Fruit fly (Drosophila melanogaster) whole organism, embryonic: Measurements from ENCODE around the gene Cad89D.

ENCODE experiments used
- Atf-2 ChIP-seq: fragments of 200-800 bp; sonication (Bioruptor generic); optimal IDR thresholded peaks from 2 replicates; lab custom pipeline; 2016; ENCODE audit warnings: missing biosample characterization, missing genetic modification characterization
- BEAF-32 ChIP-seq: fragments of 200-800 bp; sonication (Bioruptor generic); optimal IDR thresholded peaks from 3 replicates; lab custom pipeline; 2017; ENCODE audit warnings: missing biosample characterization, missing genetic modification characterization, mild to moderate bottlenecking, moderate library complexity, missing genetic modification reagents
- Bgb ChIP-seq: fragments of 200-800 bp; sonication (Bioruptor generic); IDR thresholded peaks from 2 replicates; pipeline ENCODE4 v1.3.6; 2022; ENCODE audit warnings: missing biosample characterization, missing genetic modification characterization; ENCODE audit not compliant: partially characterized antibody
- CG12219 ChIP-seq: fragments of 200-800 bp; sonication (Bioruptor generic); optimal IDR thresholded peaks from 3 replicates; lab custom pipeline; 2018; ENCODE audit warnings: missing biosample characterization, mild to moderate bottlenecking, missing genetic modification characterization
- CG12769 ChIP-seq: fragments of 200-800 bp; sonication (Bioruptor generic); optimal IDR thresholded peaks from 2 replicates; lab custom pipeline; 2019; ENCODE audit warnings: missing biosample characterization, mild to moderate bottlenecking, missing genetic modification characterization, moderate library complexity
- CG17568 ChIP-seq: fragments of 200-800 bp; sonication (Bioruptor generic); optimal IDR thresholded peaks from 2 replicates; lab custom pipeline; 2018; ENCODE audit warnings: missing biosample characterization, mild to moderate bottlenecking, missing genetic modification characterization, moderate library complexity
- CG17912 ChIP-seq: fragments of 200-800 bp; sonication (Bioruptor generic); optimal IDR thresholded peaks from 2 replicates; lab custom pipeline; 2018; ENCODE audit warnings: missing biosample characterization, mild to moderate bottlenecking, missing genetic modification characterization
- CG2116 ChIP-seq: fragments of 200-800 bp; sonication (Bioruptor generic); optimal IDR thresholded peaks from 3 replicates; lab custom pipeline; 2018; ENCODE audit warnings: missing biosample characterization, mild to moderate bottlenecking, missing genetic modification characterization
- CG3281 ChIP-seq: fragments of 200-800 bp; sonication (Bioruptor generic); optimal IDR thresholded peaks from 3 replicates; lab custom pipeline; 2017; ENCODE audit warnings: missing biosample characterization, mild to moderate bottlenecking, missing genetic modification characterization
- CG34224 ChIP-seq: fragments of 200-800 bp; sonication (Bioruptor generic); IDR thresholded peaks from 3 replicates; pipeline ENCODE4 v1.3.6; 2022; ENCODE audit warnings: missing biosample characterization, missing genetic modification characterization; ENCODE audit not compliant: partially characterized antibody
- CG4617 ChIP-seq: fragments of 200-800 bp; sonication (Bioruptor generic); optimal IDR thresholded peaks from 3 replicates; lab custom pipeline; 2016; ENCODE audit warnings: missing biosample characterization, missing genetic modification characterization, borderline replicate concordance
- CG6175 ChIP-seq: fragments of 200-800 bp; sonication (Bioruptor generic); IDR thresholded peaks from 3 replicates; pipeline ENCODE4 v1.3.6; 2022; ENCODE audit warnings: missing biosample characterization, missing genetic modification characterization
- CG6654 ChIP-seq: fragments of 200-800 bp; sonication (Bioruptor generic); optimal IDR thresholded peaks from 2 replicates; lab custom pipeline; 2017; ENCODE audit warnings: missing biosample characterization, mild to moderate bottlenecking, missing genetic modification characterization
- CG6791 ChIP-seq: fragments of 200-800 bp; sonication (Bioruptor generic); IDR thresholded peaks from 3 replicates; pipeline ENCODE4 v1.3.6; 2022; ENCODE audit warnings: missing biosample characterization, missing genetic modification characterization; ENCODE audit not compliant: partially characterized antibody
- CG7271 ChIP-seq: fragments of 200-800 bp; sonication (Bioruptor generic); optimal IDR thresholded peaks from 2 replicates; lab custom pipeline; 2018; ENCODE audit warnings: missing biosample characterization, mild to moderate bottlenecking, missing genetic modification characterization, moderate library complexity
- CG8388 ChIP-seq: fragments of 200-800 bp; sonication (Bioruptor generic); optimal IDR thresholded peaks from 2 replicates; lab custom pipeline; 2019; ENCODE audit warnings: missing biosample characterization, mild to moderate bottlenecking, missing genetic modification characterization, moderate library complexity
- CG8924 ChIP-seq: fragments of 200-800 bp; optimal IDR thresholded peaks from 3 replicates; lab custom pipeline; 2019; ENCODE audit warnings: missing biosample characterization, mild to moderate bottlenecking, missing genetic modification characterization, moderate library complexity
- CG9797 ChIP-seq: fragments of 200-800 bp; sonication (Bioruptor generic); optimal IDR thresholded peaks from 3 replicates; lab custom pipeline; 2018; ENCODE audit warnings: missing biosample characterization, mild to moderate bottlenecking, missing genetic modification characterization
- CHES-1-like ChIP-seq: fragments of 200-800 bp; sonication (Bioruptor generic); optimal IDR thresholded peaks from 2 replicates; lab custom pipeline; 2016; ENCODE audit warnings: missing biosample characterization, missing genetic modification characterization
- D19A ChIP-seq: fragments of 200-800 bp; optimal IDR thresholded peaks from 3 replicates; lab custom pipeline; 2019; ENCODE audit warnings: missing biosample characterization, mild to moderate bottlenecking, missing genetic modification characterization, moderate library complexity
- Dll ChIP-seq: fragments of 200-800 bp; sonication (Bioruptor generic); IDR thresholded peaks from 4 replicates; pipeline ENCODE4 v1.3.6; 2022; ENCODE audit warnings: missing biosample characterization, missing genetic modification characterization; ENCODE audit not compliant: partially characterized antibody
- Doc3 ChIP-seq: fragments of 200-800 bp; sonication (Bioruptor generic); IDR thresholded peaks from 3 replicates; pipeline ENCODE4 v1.3.6; 2022; ENCODE audit warnings: missing biosample characterization, missing genetic modification characterization; ENCODE audit not compliant: partially characterized antibody
- Dp ChIP-seq: fragments of 200-800 bp; sonication (Bioruptor generic); optimal IDR thresholded peaks from 2 replicates; lab custom pipeline; 2018; ENCODE audit warnings: missing biosample characterization, mild to moderate bottlenecking, missing genetic modification characterization, moderate library complexity
- Dref ChIP-seq: fragments of 200-800 bp; sonication (Bioruptor generic); IDR thresholded peaks from 2 replicates; pipeline ENCODE4 v1.3.6; 2022; ENCODE audit warnings: missing biosample characterization, missing genetic modification characterization
- Hr3 ChIP-seq: fragments of 200-800 bp; sonication (Bioruptor generic); optimal IDR thresholded peaks from 3 replicates; lab custom pipeline; 2016; ENCODE audit warnings: missing biosample characterization, missing genetic modification characterization
- MESR4 ChIP-seq: fragments of 200-800 bp; sonication (Bioruptor generic); optimal IDR thresholded peaks from 2 replicates; lab custom pipeline; 2018; ENCODE audit warnings: missing biosample characterization, mild to moderate bottlenecking, missing genetic modification characterization, moderate library complexity
- Myb ChIP-seq: fragments of 200-800 bp; sonication (Bioruptor generic); optimal IDR thresholded peaks from 2 replicates; lab custom pipeline; 2016; ENCODE audit warnings: missing biosample characterization, missing genetic modification characterization
- Optix ChIP-seq: fragments of 200-800 bp; sonication (Bioruptor generic); IDR thresholded peaks from 3 replicates; pipeline ENCODE4 v1.3.6; 2022; ENCODE audit warnings: missing biosample characterization, missing genetic modification characterization
- Scr ChIP-seq: fragments of 200-800 bp; sonication (Bioruptor generic); IDR thresholded peaks from 2 replicates; pipeline ENCODE4 v1.3.6; 2022; ENCODE audit warnings: missing biosample characterization, missing genetic modification characterization; ENCODE audit not compliant: partially characterized antibody
- Sry-δ ChIP-seq: fragments of 200-800 bp; sonication (Bioruptor generic); optimal IDR thresholded peaks from 2 replicates; lab custom pipeline; 2016; ENCODE audit warnings: missing biosample characterization, missing genetic modification characterization
- Ssrp ChIP-seq: fragments of 200-800 bp; sonication (Bioruptor generic); optimal IDR thresholded peaks from 2 replicates; lab custom pipeline; 2018; ENCODE audit warnings: missing biosample characterization, mild to moderate bottlenecking, missing genetic modification characterization, moderate library complexity
- YL-1 ChIP-seq: fragments of 200-800 bp; sonication (Bioruptor generic); optimal IDR thresholded peaks from 3 replicates; lab custom pipeline; 2017; ENCODE audit warnings: missing biosample characterization, mild to moderate bottlenecking, missing genetic modification characterization
- bcd ChIP-seq: fragments of 200-800 bp; sonication (Bioruptor generic); optimal IDR thresholded peaks from 2 replicates; lab custom pipeline; 2017; ENCODE audit warnings: missing biosample characterization, mild to moderate bottlenecking, missing genetic modification characterization
- bigmax ChIP-seq: fragments of 200-800 bp; sonication (Bioruptor generic); optimal IDR thresholded peaks from 2 replicates; lab custom pipeline; 2018; ENCODE audit warnings: missing biosample characterization, mild to moderate bottlenecking, missing genetic modification characterization
- chinmo ChIP-seq: fragments of 200-800 bp; sonication (Bioruptor generic); IDR thresholded peaks from 4 replicates; pipeline ENCODE4 v1.3.6; 2022; ENCODE audit warnings: missing biosample characterization, missing genetic modification characterization; ENCODE audit not compliant: partially characterized antibody
- crp ChIP-seq, 2 experiments: fragments of 200-800 bp; sonication (Bioruptor generic); optimal IDR thresholded peaks; 2 replicates in 1 of 2; 3 replicates in 1 of 2; lab custom pipeline; 2017; ENCODE audit warnings: missing biosample characterization in 2 of 2, missing genetic modification characterization in 2 of 2, mild to moderate bottlenecking in 1 of 2, moderate library complexity in 1 of 2
- ems ChIP-seq: fragments of 200-800 bp; sonication (Bioruptor generic); optimal IDR thresholded peaks from 3 replicates; lab custom pipeline; 2016; ENCODE audit warnings: missing biosample characterization, missing genetic modification characterization
- fd96Cb ChIP-seq: fragments of 200-800 bp; sonication (Bioruptor generic); optimal IDR thresholded peaks from 2 replicates; lab custom pipeline; 2018; ENCODE audit warnings: missing biosample characterization, mild to moderate bottlenecking, missing genetic modification characterization, moderate library complexity
- gro ChIP-seq: fragments of 200-800 bp; sonication (Bioruptor generic); optimal IDR thresholded peaks from 2 replicates; lab custom pipeline; 2016; ENCODE audit warnings: missing biosample characterization, missing genetic modification characterization
- jing ChIP-seq: fragments of 200-800 bp; sonication (Bioruptor generic); optimal IDR thresholded peaks from 2 replicates; lab custom pipeline; 2018; ENCODE audit warnings: missing biosample characterization, mild to moderate bottlenecking, missing genetic modification characterization
- kah ChIP-seq: fragments of 200-800 bp; sonication (Bioruptor generic); optimal IDR thresholded peaks from 2 replicates; lab custom pipeline; 2018; ENCODE audit warnings: missing biosample characterization, mild to moderate bottlenecking, missing genetic modification characterization
- knrl ChIP-seq: fragments of 200-800 bp; sonication (Bioruptor generic); IDR thresholded peaks from 3 replicates; pipeline ENCODE4 v1.3.6; 2022; ENCODE audit warnings: missing biosample characterization, missing genetic modification characterization; ENCODE audit not compliant: partially characterized antibody
- ranshi ChIP-seq: fragments of 200-800 bp; sonication (Bioruptor generic); IDR thresholded peaks from 2 replicates; pipeline ENCODE4 v1.3.6; 2022; ENCODE audit warnings: missing biosample characterization, missing genetic modification characterization
- sisA ChIP-seq: fragments of 200-800 bp; sonication (Bioruptor generic); IDR thresholded peaks from 2 replicates; pipeline ENCODE4 v1.3.6; 2022; ENCODE audit warnings: missing biosample characterization, missing genetic modification characterization
- sr ChIP-seq: fragments of 200-800 bp; sonication (Bioruptor generic); IDR thresholded peaks from 3 replicates; pipeline ENCODE4 v1.3.6; 2022; ENCODE audit warnings: missing biosample characterization, missing genetic modification characterization
- trem ChIP-seq: fragments of 200-800 bp; optimal IDR thresholded peaks from 3 replicates; lab custom pipeline; 2019; ENCODE audit warnings: missing biosample characterization, mild to moderate bottlenecking, missing genetic modification characterization, moderate library complexity
- vnd ChIP-seq: fragments of 200-800 bp; sonication (Bioruptor generic); IDR thresholded peaks from 3 replicates; pipeline ENCODE4 v1.3.6; 2022; ENCODE audit warnings: missing biosample characterization, missing genetic modification characterization; ENCODE audit not compliant: partially characterized antibody
- wor ChIP-seq: fragments of 200-800 bp; sonication (Bioruptor generic); IDR thresholded peaks from 2 replicates; pipeline ENCODE4 v1.3.6; 2022; ENCODE audit warnings: missing biosample characterization, missing genetic modification characterization
- zfh2 ChIP-seq: fragments of 200-800 bp; sonication (Bioruptor generic); optimal IDR thresholded peaks from 2 replicates; lab custom pipeline; 2016; ENCODE audit warnings: missing biosample characterization, missing genetic modification characterization

The Cad89D gene

DNA sequence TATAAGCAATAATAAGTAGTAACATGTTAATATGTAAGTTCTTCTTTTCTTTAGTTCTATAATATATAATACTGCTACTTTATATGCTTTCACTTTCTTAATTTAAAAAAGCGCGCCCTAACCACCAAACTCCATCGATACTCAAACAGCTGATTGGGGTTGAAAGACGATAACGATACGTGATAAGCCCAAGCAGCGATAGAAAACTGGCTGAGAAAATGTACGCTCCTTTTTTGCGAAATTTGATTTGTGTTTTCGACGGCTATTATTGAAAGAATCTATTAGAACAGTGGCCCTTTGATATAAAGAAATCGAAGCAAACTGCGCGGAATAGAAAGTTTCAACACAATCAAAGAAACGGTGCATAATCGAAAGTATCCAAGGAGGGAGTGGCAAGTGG, 39.3 kb downstream of the Cad89D start, which contains the start of gene CG14883:
CG14883 (plus strand) TSS at position 178 of the 400 bp plus-strand sequence.
- TF ChIP-seq crp (GFP tag; optimal IDR thresholded peaks at IDR 0.05; lab: Kevin White, UChicago) (peak in 1 of 2 experiments; percentile 89), Optix (GFP tag; lab: Robert Waterston, UW) (no peak), fd96Cb (tag; lab: Kevin White, UChicago) (no peak), Dp (GFP tag; lab: Kevin White, UChicago) (peak; percentile 88), bigmax (GFP tag; lab: Kevin White, UChicago) (peak; percentile 79), ems (no peak), jing (GFP tag; lab: Kevin White, UChicago) (no peak), wor (GFP tag; lab: Robert Waterston, UW) (no peak), CG6791 (GFP tag; lab: Robert Waterston, UW) (peak; percentile 72), CG8924 (tag; lab: Kevin White, UChicago) (no peak), Dll (peak; percentile 58; the same call in 2 of the 4 replicates), CG2116 (GFP tag; lab: Kevin White, UChicago) (peak; percentile 70), CG8388 (GFP tag; lab: Kevin White, UChicago) (no peak), CG9797 (peak; percentile 27), gro (no peak), CHES-1-like (GFP tag; lab: Kevin White, UChicago) (no peak), trem (tag; lab: Kevin White, UChicago) (peak; percentile 58), CG12769 (tag; lab: Kevin White, UChicago) (no peak), vnd (GFP tag; lab: Robert Waterston, UW) (no peak), YL-1 (peak; percentile 26), Bgb (GFP tag; lab: Robert Waterston, UW) (peak; percentile 40; the same call in 1 of the 2 replicates), zfh2 (no peak), knrl (GFP tag; lab: Robert Waterston, UW) (0 out of 3 replicates have a peak, but pooled peaks have one; percentile 17), Dref (peak; percentile 69), CG34224 (GFP tag; lab: Robert Waterston, UW) (peak; percentile 72), Sry-δ (GFP tag; lab: Kevin White, UChicago) (peak; percentile 27), CG17568 (GFP tag; lab: Kevin White, UChicago) (peak; percentile 18), D19A (tag; lab: Kevin White, UChicago) (no peak), BEAF-32 (peak; percentile 52), MESR4 (peak; percentile 81), chinmo (GFP tag; lab: Robert Waterston, UW) (0 out of 4 replicates have a peak, but pooled peaks have one; percentile 14), Doc3 (0 out of 3 replicates have a peak, but pooled peaks have one; percentile 39), sr (GFP tag; lab: Robert Waterston, UW) (no peak), ranshi (GFP tag; lab: Robert Waterston, UW) (no peak), Hr3 (GFP tag; lab: Kevin White, UChicago) (no peak), CG6654 (GFP tag; lab: Kevin White, UChicago) (no peak), Atf-2 (GFP tag; lab: Kevin White, UChicago) (no peak), sisA (GFP tag; lab: Robert Waterston, UW) (no peak), Myb (GFP tag; lab: Kevin White, UChicago) (no peak), CG3281 (GFP tag; lab: Kevin White, UChicago) (no peak), CG4617 (peak; percentile 27), Scr (peak; percentile 53), CG6175 (GFP tag; lab: Robert Waterston, UW) (no peak), kah (GFP tag; lab: Kevin White, UChicago) (peak; percentile 10), CG7271 (tag; lab: Kevin White, UChicago) (no peak), Ssrp (tag; lab: Kevin White, UChicago) (no peak), bcd (GFP tag; lab: Kevin White, UChicago) (no peak), CG17912 (GFP tag; lab: Kevin White, UChicago) (no peak), CG12219 (GFP tag; lab: Kevin White, UChicago) (no peak)
